Fruit fly (Drosophila melanogaster): ENCODE results near the gene myd.

myd gene

DNA sequence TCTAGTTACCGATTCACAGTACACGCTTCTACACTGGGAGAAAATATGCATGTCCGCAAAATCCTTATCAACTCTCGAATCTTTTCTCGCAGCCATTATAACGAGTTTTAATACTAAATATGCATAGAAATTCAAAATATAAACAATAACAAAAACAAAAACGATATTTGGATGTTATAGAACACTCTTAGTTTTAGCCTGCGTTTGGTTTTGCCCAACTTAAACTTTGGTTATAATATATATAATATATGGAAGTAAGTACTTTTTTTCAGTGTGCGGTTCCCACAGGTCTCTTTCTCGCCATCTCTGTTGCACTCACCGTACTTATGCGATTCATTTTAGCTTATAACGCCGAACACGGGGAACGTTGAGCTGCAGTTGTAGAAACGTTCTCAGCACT is 31.3 kb downstream of the myd start, which contains the start of gene cry (continued):
- no peak for TF ChIP-seq grau (tag; optimal IDR thresholded peaks at IDR 0.05)
- no peak for TF ChIP-seq Trl (optimal IDR thresholded peaks at IDR 0.05)
- no peak for TF ChIP-seq Trl (GFP tag; optimal IDR thresholded peaks at IDR 0.05)
- no peak for TF ChIP-seq cato (GFP tag; optimal IDR thresholded peaks at IDR 0.05; ENCODE audit: borderline replicate concordance)
- TF ChIP-seq sr (GFP tag; IDR thresholded peaks at IDR 0.05), result no peak
- peak; percentile 4 for TF ChIP-seq cwo (GFP tag; optimal IDR thresholded peaks at IDR 0.05)
- peak; percentile 55 for TF ChIP-seq CG17829 (tag; optimal IDR thresholded peaks at IDR 0.05)
- TF ChIP-seq tna (GFP tag; IDR thresholded peaks at IDR 0.05; ENCODE audit: partially characterized antibody), result no peak
- no peak for TF ChIP-seq CG6683 (GFP tag; optimal IDR thresholded peaks at IDR 0.05)
- TF ChIP-seq E2f1 (GFP tag; IDR thresholded peaks at IDR 0.05), result no peak
- TF ChIP-seq pnt (GFP tag; optimal IDR thresholded peaks at IDR 0.05), result no peak
- peak; percentile 66 for TF ChIP-seq Abd-B (GFP tag; optimal IDR thresholded peaks at IDR 0.05)
- TF ChIP-seq chif (GFP tag; optimal IDR thresholded peaks at IDR 0.05), result peak in 1 of 2 experiments; percentile 16
- peak; percentile 14 for TF ChIP-seq kah (GFP tag; optimal IDR thresholded peaks at IDR 0.05)
- TF ChIP-seq ham (GFP tag; IDR thresholded peaks at IDR 0.05), result no peak
- no peak for TF ChIP-seq bab2 (GFP tag; optimal IDR thresholded peaks at IDR 0.05)
- 0 out of 3 replicates have a peak, but pooled peaks have one; percentile 36 for TF ChIP-seq ken (GFP tag; IDR thresholded peaks at IDR 0.05)
- TF ChIP-seq CG32767 (GFP tag; IDR thresholded peaks at IDR 0.05), result peak; percentile 26; the same call in 1 of the 2 replicates
- TF ChIP-seq fd3F (GFP tag; optimal IDR thresholded peaks at IDR 0.05), result no peak
- TF ChIP-seq bcd (GFP tag; optimal IDR thresholded peaks at IDR 0.05), result peak; percentile 51
- TF ChIP-seq CG10431 (GFP tag; optimal IDR thresholded peaks at IDR 0.05), result peak; percentile 4
- no peak for TF ChIP-seq exex (tag; optimal IDR thresholded peaks at IDR 0.05)
- TF ChIP-seq CG11093 (GFP tag; IDR thresholded peaks at IDR 0.05), result no peak
- TF ChIP-seq dan (GFP tag; IDR thresholded peaks at IDR 0.05), result no peak
- TF ChIP-seq CG10267 (tag; optimal IDR thresholded peaks at IDR 0.05), result peak; percentile 53
- TF ChIP-seq Adf1 (GFP tag; IDR thresholded peaks at IDR 0.05), result no peak
- TF ChIP-seq odd (GFP tag; optimal IDR thresholded peaks at IDR 0.05), result no peak
- TF ChIP-seq CG13775 (GFP tag; optimal IDR thresholded peaks at IDR 0.05), result no peak
- TF ChIP-seq jigr1 (GFP tag; IDR thresholded peaks at IDR 0.05), result no peak
- no peak for TF ChIP-seq otp (GFP tag; IDR thresholded peaks at IDR 0.05)
- no peak for TF ChIP-seq sqz (GFP tag; optimal IDR thresholded peaks at IDR 0.05)
- TF ChIP-seq CG10462 (GFP tag; optimal IDR thresholded peaks at IDR 0.05), result no peak
- no peak for TF ChIP-seq dimm (GFP tag; IDR thresholded peaks at IDR 0.05)
- TF ChIP-seq CG30403 (GFP tag; optimal IDR thresholded peaks at IDR 0.05), result peak; percentile 60
- TF ChIP-seq CG1603 (tag; optimal IDR thresholded peaks at IDR 0.05), result peak; percentile 43
- TF ChIP-seq CG8290 (GFP tag; optimal IDR thresholded peaks at IDR 0.05), result no peak
- no peak for TF ChIP-seq CG8290 (tag; optimal IDR thresholded peaks at IDR 0.05)
- no peak for TF ChIP-seq CG6854 (GFP tag; optimal IDR thresholded peaks at IDR 0.05)
- no peak for TF ChIP-seq CG13624 (GFP tag; optimal IDR thresholded peaks at IDR 0.05)
- no peak for TF ChIP-seq gsb (GFP tag; IDR thresholded peaks at IDR 0.05)
- peak; percentile 19 for TF ChIP-seq HHEX (GFP tag; optimal IDR thresholded peaks at IDR 0.05)
- TF ChIP-seq pan (optimal IDR thresholded peaks at IDR 0.05), result no peak
- TF ChIP-seq pan (GFP tag; optimal IDR thresholded peaks at IDR 0.05 in 1 of 2, IDR thresholded peaks at IDR 0.05 in 1 of 2), result peak in 1 of 2 experiments; percentile 32
- TF ChIP-seq kay (GFP tag; optimal IDR thresholded peaks at IDR 0.05), result no peak
- TF ChIP-seq cg (GFP tag; optimal IDR thresholded peaks at IDR 0.05), result peak; percentile 11
- TF ChIP-seq CG2712 (tag; optimal IDR thresholded peaks at IDR 0.05), result peak; percentile 81
- no peak for TF ChIP-seq corto (GFP tag; optimal IDR thresholded peaks at IDR 0.05)
- TF ChIP-seq Nf-YA (GFP tag; IDR thresholded peaks at IDR 0.05), result no peak
- TF ChIP-seq slp2 (GFP tag; optimal IDR thresholded peaks at IDR 0.05), result no peak
- peak; percentile 54 for TF ChIP-seq CG8388 (GFP tag; optimal IDR thresholded peaks at IDR 0.05)
- TF ChIP-seq Hr51 (GFP tag; optimal IDR thresholded peaks at IDR 0.05), result peak in 1 of 2 experiments; percentile 68
- TF ChIP-seq CG4617 (GFP tag; optimal IDR thresholded peaks at IDR 0.05; ENCODE audit: borderline replicate concordance), result no peak
